Worm (Caenorhabditis elegans) whole organism, mixed stage, embryonic: ENCODE measurements around the gene klp-12.

Experiments used
- M03D4.4 ChIP-seq: sonication (generic microtip); optimal IDR thresholded peaks from 2 replicates; lab custom pipeline; 2017; ENCODE audit warnings: mild to moderate bottlenecking, missing genetic modification characterization, missing compliant biosample characterization
- bed-3 ChIP-seq: fragments of 200-800 bp; sonication (Bioruptor generic); optimal IDR thresholded peaks from 3 replicates; lab custom pipeline; 2018; ENCODE audit warnings: mild to moderate bottlenecking, missing genetic modification characterization, moderate library complexity, missing compliant biosample characterization
- blmp-1 ChIP-seq: fragments of 150-350 bp; optimal IDR thresholded peaks from 2 replicates; lab custom pipeline; 2014; ENCODE audit warnings: missing biosample characterization, missing genetic modification characterization
- ceh-39 ChIP-seq: fragments of 150-350 bp; optimal IDR thresholded peaks from 2 replicates; lab custom pipeline; 2014; ENCODE audit warnings: missing biosample characterization, missing genetic modification characterization
- ceh-83 ChIP-seq: fragments of 200-800 bp; sonication (Bioruptor generic); optimal IDR thresholded peaks from 2 replicates; lab custom pipeline; 2018; ENCODE audit warnings: mild to moderate bottlenecking, missing genetic modification characterization, missing compliant biosample characterization
- ces-1 ChIP-seq: fragments of 150-350 bp; optimal IDR thresholded peaks from 2 replicates; lab custom pipeline; 2014; ENCODE audit warnings: missing biosample characterization, missing genetic modification reagents, missing genetic modification characterization
- cnd-1 ChIP-seq: fragments of 200-800 bp; sonication (Bioruptor generic); optimal IDR thresholded peaks from 2 replicates; lab custom pipeline; 2018; ENCODE audit warnings: mild to moderate bottlenecking, missing genetic modification characterization, missing compliant biosample characterization
- drap-1 ChIP-seq: fragments of 200-800 bp; sonication (Bioruptor generic); optimal IDR thresholded peaks from 3 replicates; lab custom pipeline; 2018; ENCODE audit warnings: mild to moderate bottlenecking, missing genetic modification characterization, missing compliant biosample characterization
- elt-1 ChIP-seq: sonication (generic microtip); optimal IDR thresholded peaks from 2 replicates; lab custom pipeline; 2017; ENCODE audit warnings: missing genetic modification characterization, mild to moderate bottlenecking, missing compliant biosample characterization, antibody characterized with exemption, moderate library complexity, borderline replicate concordance; ENCODE audit not compliant: insufficient read depth
- elt-3 ChIP-seq: fragments of 150-350 bp; optimal IDR thresholded peaks from 2 replicates; lab custom pipeline; 2014; ENCODE audit warnings: missing biosample characterization, missing genetic modification characterization
- flh-1 ChIP-seq: fragments of 200-800 bp; sonication (Bioruptor generic); optimal IDR thresholded peaks from 2 replicates; lab custom pipeline; 2018; ENCODE audit warnings: mild to moderate bottlenecking, missing genetic modification characterization, moderate library complexity, missing compliant biosample characterization
- ham-2 ChIP-seq: fragments of 200-800 bp; sonication (Bioruptor generic); optimal IDR thresholded peaks from 2 replicates; lab custom pipeline; 2018; ENCODE audit warnings: mild to moderate bottlenecking, missing genetic modification characterization, missing compliant biosample characterization
- hlh-1 ChIP-seq: fragments of 150-350 bp; optimal IDR thresholded peaks from 2 replicates; lab custom pipeline; 2014; ENCODE audit warnings: missing biosample characterization, missing genetic modification reagents, missing genetic modification characterization
- lin-13 ChIP-seq: fragments of 150-350 bp; optimal IDR thresholded peaks from 2 replicates; lab custom pipeline; 2014; ENCODE audit warnings: missing biosample characterization, missing genetic modification characterization
- lin-32 ChIP-seq: fragments of 200-800 bp; sonication (Bioruptor generic); optimal IDR thresholded peaks from 2 replicates; lab custom pipeline; 2018; ENCODE audit warnings: mild to moderate bottlenecking, missing genetic modification characterization, missing compliant biosample characterization
- lsy-2 ChIP-seq: fragments of 150-350 bp; optimal IDR thresholded peaks from 2 replicates; lab custom pipeline; 2014; ENCODE audit warnings: missing biosample characterization, missing genetic modification characterization
- mab-5 ChIP-seq: fragments of 150-350 bp; optimal IDR thresholded peaks from 2 replicates; lab custom pipeline; 2014; ENCODE audit warnings: missing biosample characterization, missing genetic modification characterization
- mep-1 ChIP-seq: fragments of 150-350 bp; optimal IDR thresholded peaks from 2 replicates; lab custom pipeline; 2017; ENCODE audit warnings: missing biosample characterization, missing genetic modification reagents, missing genetic modification characterization, inconsistent platforms
- mls-2 ChIP-seq: sonication (generic microtip); optimal IDR thresholded peaks from 2 replicates; lab custom pipeline; 2016; ENCODE audit warnings: mild to moderate bottlenecking, missing genetic modification characterization, moderate library complexity, missing compliant biosample characterization
- nhr-12 ChIP-seq: fragments of 150-350 bp; optimal IDR thresholded peaks from 2 replicates; lab custom pipeline; 2014; ENCODE audit warnings: missing biosample characterization, missing genetic modification characterization
- nhr-2 ChIP-seq: fragments of 150-350 bp; optimal IDR thresholded peaks from 2 replicates; lab custom pipeline; 2014; ENCODE audit warnings: missing biosample characterization, missing genetic modification characterization
- nhr-237 ChIP-seq: fragments of 150-350 bp; optimal IDR thresholded peaks from 2 replicates; lab custom pipeline; 2014; ENCODE audit warnings: missing biosample characterization, missing genetic modification characterization
- nhr-28 ChIP-seq: fragments of 150-350 bp; optimal IDR thresholded peaks from 2 replicates; lab custom pipeline; 2014; ENCODE audit warnings: missing biosample characterization, missing genetic modification characterization
- nhr-76 ChIP-seq: sonication (generic microtip); optimal IDR thresholded peaks from 2 replicates; lab custom pipeline; 2017; ENCODE audit warnings: missing biosample characterization, missing genetic modification characterization
- pha-4 ChIP-seq: fragments of 150-350 bp; optimal IDR thresholded peaks from 2 replicates; lab custom pipeline; 2018; ENCODE audit warnings: missing biosample characterization, missing genetic modification reagents, missing genetic modification characterization
- sem-2 ChIP-seq: fragments of 200-800 bp; sonication (Bioruptor generic); optimal IDR thresholded peaks from 2 replicates; lab custom pipeline; 2018; ENCODE audit warnings: mild to moderate bottlenecking, missing genetic modification characterization, missing compliant biosample characterization
- sptf-1 ChIP-seq: sonication (generic microtip); optimal IDR thresholded peaks from 2 replicates; lab custom pipeline; 2017; ENCODE audit warnings: mild to moderate bottlenecking, missing genetic modification characterization, moderate library complexity, missing compliant biosample characterization
- tbx-8 ChIP-seq: fragments of 200-800 bp; sonication (Bioruptor generic); optimal IDR thresholded peaks from 2 replicates; lab custom pipeline; 2018; ENCODE audit warnings: mild to moderate bottlenecking, missing genetic modification characterization, moderate library complexity, missing compliant biosample characterization
- unc-120 ChIP-seq: sonication (generic microtip); optimal IDR thresholded peaks from 2 replicates; lab custom pipeline; 2017; ENCODE audit warnings: missing genetic modification characterization, missing compliant biosample characterization; ENCODE audit not compliant: poor library complexity, severe bottlenecking
- unc-62 ChIP-seq: fragments of 150-350 bp; optimal IDR thresholded peaks from 2 replicates; lab custom pipeline; 2014; ENCODE audit warnings: missing biosample characterization, missing genetic modification reagents, missing genetic modification characterization
- zip-8 ChIP-seq: fragments of 150-350 bp; optimal IDR thresholded peaks from 2 replicates; lab custom pipeline; 2014; ENCODE audit warnings: missing biosample characterization, missing genetic modification characterization
- ztf-11 ChIP-seq: fragments of 150-350 bp; optimal IDR thresholded peaks from 2 replicates; lab custom pipeline; 2014; ENCODE audit warnings: missing biosample characterization, missing genetic modification characterization

klp-12 gene

DNA sequence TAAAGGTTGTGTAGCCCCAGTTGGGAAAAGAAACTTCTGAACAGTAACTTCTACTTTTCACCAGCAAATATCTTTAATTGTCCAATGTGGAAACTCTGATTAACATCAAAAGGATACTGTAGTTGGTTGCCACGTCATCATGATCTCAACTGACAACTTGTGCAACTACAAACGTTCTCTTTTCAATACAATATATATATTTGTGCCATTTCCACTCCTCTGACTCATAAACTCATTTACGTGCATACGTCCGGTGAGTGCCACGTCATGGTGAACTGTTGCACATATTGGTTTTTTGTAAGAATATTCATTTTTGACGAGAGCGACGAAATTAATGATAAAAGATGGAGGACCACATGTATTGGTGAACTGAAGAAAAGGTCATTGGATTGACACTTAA is 51.9 kb downstream of the klp-12 start:
- no peak for TF ChIP-seq blmp-1 (tag; lab: Kevin White, UChicago)
- no peak for TF ChIP-seq ces-1 (GFP tag; lab: Kevin White, UChicago)
- no peak for TF ChIP-seq sptf-1
- TF ChIP-seq lin-32, result no peak
- TF ChIP-seq M03D4.4 (tag; lab: Kevin White, UChicago), result no peak
- TF ChIP-seq ceh-39 (tag; lab: Kevin White, UChicago), result no peak
- TF ChIP-seq pha-4, result no peak

DNA sequence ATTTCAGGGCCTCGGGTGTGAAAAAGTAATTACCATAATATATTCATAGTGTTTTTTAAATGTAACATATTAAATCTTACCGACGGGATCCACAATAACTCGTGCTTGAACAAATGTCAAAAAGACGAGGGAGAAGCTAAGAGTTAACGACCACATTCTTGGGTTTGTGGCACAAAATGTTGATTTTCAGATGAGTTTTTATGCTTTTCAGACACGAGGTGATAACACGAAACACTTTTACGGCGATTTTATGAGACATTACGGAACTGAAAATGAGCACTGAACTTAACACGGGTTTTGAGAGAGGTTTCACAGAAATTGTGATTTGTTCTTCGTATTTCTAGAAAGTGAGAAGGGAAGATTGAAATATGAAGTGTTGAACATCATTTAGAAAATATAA is 53.1 kb downstream of the klp-12 start, which contains the start of gene B0035.13:
TSS of gene B0035.13 (minus strand) at position 173 of the 400 bp plus-strand sequence.
- no peak for TF ChIP-seq nhr-12 (tag; lab: Kevin White, UChicago)
- no peak for TF ChIP-seq nhr-2
- no peak for TF ChIP-seq pha-4
- no peak for TF ChIP-seq ztf-11 (tag; lab: Kevin White, UChicago)
- no peak for TF ChIP-seq bed-3 (GFP tag; lab: Kevin White, UChicago)

DNA sequence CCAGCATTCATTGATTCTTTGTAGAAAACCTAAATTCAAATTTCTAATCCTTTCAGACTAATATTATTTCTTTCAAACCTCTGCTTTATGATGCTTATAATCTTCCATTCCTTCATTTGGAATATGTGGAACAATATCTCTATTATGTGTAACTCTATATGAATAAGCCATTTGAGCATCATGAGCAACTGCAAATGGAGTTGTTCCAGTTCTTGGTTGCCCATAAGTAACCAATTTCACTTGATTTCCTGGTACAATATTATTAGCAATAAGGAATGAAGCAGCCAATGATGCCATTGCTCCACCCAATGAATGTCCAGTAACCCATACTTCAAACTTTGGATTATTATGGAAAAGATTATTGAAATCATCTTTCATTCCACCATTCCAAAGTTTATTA is 54.7 kb downstream of the klp-12 start:
- TF ChIP-seq hlh-1 (tag; lab: Kevin White, UChicago) (no peak), drap-1 (no peak), ceh-83 (GFP tag; lab: Kevin White, UChicago) (no peak), M03D4.4 (tag; lab: Kevin White, UChicago) (no peak), zip-8 (tag; lab: Kevin White, UChicago) (no peak), unc-62 (GFP tag; lab: Kevin White, UChicago) (no peak), tbx-8 (GFP tag; lab: Kevin White, UChicago) (no peak), ham-2 (GFP tag; lab: Kevin White, UChicago) (no peak), mep-1 (no peak), nhr-237 (tag; lab: Kevin White, UChicago) (no peak), flh-1 (GFP tag; lab: Kevin White, UChicago) (no peak), blmp-1 (tag; lab: Kevin White, UChicago) (no peak), bed-3 (GFP tag; lab: Kevin White, UChicago) (no peak)

DNA sequence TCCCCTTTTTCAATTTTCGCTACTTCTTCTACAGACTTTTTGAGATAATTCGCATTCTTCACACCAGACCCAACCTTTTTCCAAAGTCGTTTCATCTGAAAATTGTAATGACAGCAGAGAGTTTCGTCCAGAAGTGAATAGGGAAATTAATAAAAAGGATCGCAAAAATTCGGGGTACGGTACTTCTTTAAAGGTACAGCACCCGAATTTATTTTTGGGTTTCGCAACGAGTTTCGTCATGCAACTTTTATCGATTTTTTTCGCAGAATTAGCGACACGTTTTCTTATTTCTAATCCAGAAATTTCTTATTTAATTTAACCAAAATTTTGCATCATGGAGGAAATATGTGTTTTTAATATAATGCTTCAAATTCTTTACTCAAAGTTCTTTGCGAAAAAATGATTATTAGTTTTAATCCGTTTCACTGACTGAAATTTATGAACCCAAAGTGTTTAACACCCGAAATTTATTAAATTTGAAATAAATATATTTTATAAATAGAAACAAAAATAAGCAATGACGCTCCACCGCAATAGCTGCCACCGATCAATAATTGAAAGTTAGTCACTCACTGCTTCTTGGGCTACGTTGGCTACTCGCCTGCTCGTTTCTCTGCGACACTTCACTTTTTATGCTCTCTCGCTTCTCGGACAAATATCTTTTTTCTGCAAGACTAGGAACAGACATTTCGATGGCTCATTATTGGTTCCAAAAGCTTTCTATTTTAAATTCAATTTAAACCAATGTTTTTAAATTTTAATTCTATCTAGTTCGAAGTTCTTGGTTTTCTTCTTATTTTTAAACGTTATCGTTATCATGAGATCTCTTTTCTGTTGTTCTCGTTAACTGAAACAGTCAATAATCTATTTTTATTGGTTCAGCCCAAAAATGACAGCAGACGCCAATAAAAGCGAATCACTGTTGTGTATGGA is 61.2 kb downstream of the klp-12 start, which contains the start of the genes B0035.15 and dnj-1:
TSS of gene B0035.15 (minus strand) at position 99 of the 933 bp plus-strand sequence.
TSS of gene dnj-1 (plus strand) at position 883 of the 933 bp plus-strand sequence.
- no peak for TF ChIP-seq pha-4
- TF ChIP-seq lin-13 (tag; lab: Kevin White, UChicago), result no peak
- no peak for TF ChIP-seq elt-1 (tag; lab: Kevin White, UChicago)
- TF ChIP-seq unc-120, result no peak
- TF ChIP-seq lsy-2, result peak; percentile 11
- no peak for TF ChIP-seq drap-1
- no peak for TF ChIP-seq nhr-237 (tag; lab: Kevin White, UChicago)
- TF ChIP-seq unc-62 (GFP tag; lab: Kevin White, UChicago), result no peak
- TF ChIP-seq mab-5, result no peak
- no peak for TF ChIP-seq sem-2 (GFP tag; lab: Kevin White, UChicago)
- TF ChIP-seq ham-2 (GFP tag; lab: Kevin White, UChicago), result peak; percentile 67
- TF ChIP-seq blmp-1 (tag; lab: Kevin White, UChicago), result peak; percentile 6
- TF ChIP-seq cnd-1, result no peak
- TF ChIP-seq flh-1 (GFP tag; lab: Kevin White, UChicago), result no peak
- TF ChIP-seq ces-1 (GFP tag; lab: Kevin White, UChicago), result peak; percentile 85
- TF ChIP-seq elt-3 (tag; lab: Kevin White, UChicago), result no peak
- no peak for TF ChIP-seq mls-2 (tag; lab: Kevin White, UChicago)
- no peak for TF ChIP-seq ztf-11 (tag; lab: Kevin White, UChicago)
- TF ChIP-seq tbx-8 (GFP tag; lab: Kevin White, UChicago), result no peak
- TF ChIP-seq sptf-1, result no peak
- TF ChIP-seq nhr-76 (tag; lab: Kevin White, UChicago), result no peak
- TF ChIP-seq nhr-28 (tag; lab: Kevin White, UChicago), result no peak
- no peak for TF ChIP-seq hlh-1 (tag; lab: Kevin White, UChicago)
- no peak for TF ChIP-seq nhr-2
- TF ChIP-seq M03D4.4 (tag; lab: Kevin White, UChicago), result no peak
